Fruit fly (Drosophila melanogaster) whole organism, embryonic: ENCODE measurements around the gene not.

Experiments used
- Adf1 ChIP-seq: fragments of 200-800 bp; sonication (Bioruptor generic); IDR thresholded peaks from 2 replicates; pipeline ENCODE4 v1.3.6; 2022; ENCODE audit warnings: missing biosample characterization, missing genetic modification characterization
- Awh ChIP-seq: fragments of 200-800 bp; sonication (Bioruptor generic); IDR thresholded peaks from 2 replicates; pipeline ENCODE4, ENCODE4 v1.3.6; 2022; ENCODE audit warnings: missing biosample characterization, missing genetic modification characterization
- CG10321 ChIP-seq: fragments of 200-800 bp; sonication (Bioruptor generic); IDR thresholded peaks from 2 replicates; pipeline ENCODE4 v1.3.6; 2022; ENCODE audit warnings: missing biosample characterization, missing genetic modification characterization
- CG10565 ChIP-seq: fragments of 200-800 bp; sonication (Bioruptor generic); optimal IDR thresholded peaks from 3 replicates; lab custom pipeline; 2016; ENCODE audit warnings: missing biosample characterization, mild to moderate bottlenecking, missing genetic modification characterization
- CG11093 ChIP-seq: fragments of 200-800 bp; sonication (Bioruptor generic); IDR thresholded peaks from 3 replicates; pipeline ENCODE4 v1.3.6; 2022; ENCODE audit warnings: missing biosample characterization, missing genetic modification characterization
- CG12299 ChIP-seq: fragments of 200-800 bp; sonication (Bioruptor generic); optimal IDR thresholded peaks from 2 replicates; lab custom pipeline; 2018; ENCODE audit warnings: missing biosample characterization, mild to moderate bottlenecking, missing genetic modification characterization
- CG14014 ChIP-seq: fragments of 200-800 bp; sonication (Bioruptor generic); IDR thresholded peaks from 2 replicates; pipeline ENCODE4 v1.3.6; 2022; ENCODE audit warnings: missing biosample characterization, missing genetic modification characterization
- CG14710 ChIP-seq: fragments of 200-800 bp; sonication (Bioruptor generic); optimal IDR thresholded peaks from 3 replicates; lab custom pipeline; 2019; ENCODE audit warnings: missing biosample characterization, mild to moderate bottlenecking, missing genetic modification characterization, moderate library complexity
- CG14860 ChIP-seq: fragments of 200-800 bp; sonication (Bioruptor generic); IDR thresholded peaks from 3 replicates; pipeline ENCODE4 v1.3.6; 2022; ENCODE audit warnings: missing biosample characterization, missing genetic modification characterization; ENCODE audit not compliant: partially characterized antibody
- CG18262 ChIP-seq: fragments of 200-800 bp; optimal IDR thresholded peaks from 3 replicates; lab custom pipeline; 2019; ENCODE audit warnings: missing biosample characterization, mild to moderate bottlenecking, missing genetic modification characterization, moderate library complexity
- CG2712 ChIP-seq: fragments of 200-800 bp; optimal IDR thresholded peaks from 3 replicates; lab custom pipeline; 2019; ENCODE audit warnings: missing biosample characterization, mild to moderate bottlenecking, missing genetic modification characterization, moderate library complexity
- CG34422 ChIP-seq: fragments of 200-800 bp; sonication (Bioruptor generic); IDR thresholded peaks from 3 replicates; pipeline ENCODE4 v1.3.6; 2022; ENCODE audit warnings: missing biosample characterization, missing genetic modification characterization
- CG5180 ChIP-seq: fragments of 200-800 bp; sonication (Bioruptor generic); optimal IDR thresholded peaks from 3 replicates; lab custom pipeline; 2017; ENCODE audit warnings: missing biosample characterization, missing genetic modification characterization, mild to moderate bottlenecking, moderate library complexity, missing genetic modification reagents
- CG7556 ChIP-seq: fragments of 200-800 bp; sonication (Bioruptor generic); optimal IDR thresholded peaks from 2 replicates; lab custom pipeline; 2017; ENCODE audit warnings: missing biosample characterization, mild to moderate bottlenecking, missing genetic modification characterization
- CG8359 ChIP-seq: fragments of 200-800 bp; sonication (Bioruptor generic); optimal IDR thresholded peaks from 2 replicates; lab custom pipeline; 2017; ENCODE audit warnings: missing biosample characterization, mild to moderate bottlenecking, missing genetic modification characterization, borderline replicate concordance
- CG8388 ChIP-seq: fragments of 200-800 bp; sonication (Bioruptor generic); optimal IDR thresholded peaks from 2 replicates; lab custom pipeline; 2019; ENCODE audit warnings: missing biosample characterization, mild to moderate bottlenecking, missing genetic modification characterization, moderate library complexity
- CG9797 ChIP-seq: fragments of 200-800 bp; sonication (Bioruptor generic); optimal IDR thresholded peaks from 3 replicates; lab custom pipeline; 2018; ENCODE audit warnings: missing biosample characterization, mild to moderate bottlenecking, missing genetic modification characterization
- CG9932 ChIP-seq: fragments of 200-800 bp; sonication (Bioruptor generic); IDR thresholded peaks from 2 replicates; pipeline ENCODE4 v1.3.6; 2022; ENCODE audit warnings: missing biosample characterization, missing genetic modification characterization
- D19A ChIP-seq: fragments of 200-800 bp; optimal IDR thresholded peaks from 3 replicates; lab custom pipeline; 2019; ENCODE audit warnings: missing biosample characterization, mild to moderate bottlenecking, missing genetic modification characterization, moderate library complexity
- Dll ChIP-seq: fragments of 200-800 bp; sonication (Bioruptor generic); IDR thresholded peaks from 4 replicates; pipeline ENCODE4 v1.3.6; 2022; ENCODE audit warnings: missing biosample characterization, missing genetic modification characterization; ENCODE audit not compliant: partially characterized antibody
- Ets65A ChIP-seq: fragments of 200-800 bp; sonication (Bioruptor generic); peaks from one replicate; lab custom pipeline; 2016; ENCODE audit warnings: missing biosample characterization, missing genetic modification characterization
- Ssrp ChIP-seq: fragments of 200-800 bp; sonication (Bioruptor generic); optimal IDR thresholded peaks from 2 replicates; lab custom pipeline; 2018; ENCODE audit warnings: missing biosample characterization, mild to moderate bottlenecking, missing genetic modification characterization, moderate library complexity
- al ChIP-seq: fragments of 200-800 bp; sonication (Bioruptor generic); IDR thresholded peaks from 2 replicates; pipeline ENCODE4 v1.3.6; 2022; ENCODE audit warnings: missing biosample characterization, missing genetic modification characterization
- bbx ChIP-seq: fragments of 200-800 bp; sonication (Bioruptor generic); IDR thresholded peaks from 2 replicates; pipeline ENCODE4 v1.3.6; 2022; ENCODE audit warnings: missing biosample characterization, missing genetic modification characterization; ENCODE audit not compliant: partially characterized antibody
- br ChIP-seq: fragments of >200 bp; optimal IDR thresholded peaks from 2 replicates; lab custom pipeline; 2017
- caup ChIP-seq: fragments of 200-800 bp; sonication (Bioruptor generic); optimal IDR thresholded peaks from 3 replicates; lab custom pipeline; 2017; ENCODE audit warnings: missing biosample characterization, mild to moderate bottlenecking, missing genetic modification characterization, moderate library complexity; ENCODE audit not compliant: severe bottlenecking
- dati ChIP-seq: fragments of 200-800 bp; sonication (Bioruptor generic); IDR thresholded peaks from 2 replicates; pipeline ENCODE4 v1.3.6; 2022; ENCODE audit warnings: missing biosample characterization, missing genetic modification characterization
- dpn ChIP-seq, 2 experiments: fragments of 200-800 bp; sonication (Bioruptor generic); optimal IDR thresholded peaks; 3 replicates each; lab custom pipeline; 2016; ENCODE audit warnings: missing biosample characterization in 2 of 2, missing genetic modification characterization in 2 of 2
- dysf ChIP-seq: fragments of 200-800 bp; sonication (Bioruptor generic); IDR thresholded peaks from 3 replicates; pipeline ENCODE4 v1.3.6; 2022; ENCODE audit warnings: missing biosample characterization, missing genetic modification characterization
- ems ChIP-seq: fragments of 200-800 bp; sonication (Bioruptor generic); optimal IDR thresholded peaks from 3 replicates; lab custom pipeline; 2016; ENCODE audit warnings: missing biosample characterization, missing genetic modification characterization
- ewg ChIP-seq: fragments of 200-800 bp; sonication (Bioruptor generic); optimal IDR thresholded peaks from 3 replicates; lab custom pipeline; 2017; ENCODE audit warnings: mild to moderate bottlenecking, missing biosample characterization, missing genetic modification reagents, missing genetic modification characterization
- fru ChIP-seq: fragments of >200 bp; optimal IDR thresholded peaks from 2 replicates; lab custom pipeline; 2017
- gcm ChIP-seq: fragments of 200-800 bp; sonication (Bioruptor generic); optimal IDR thresholded peaks from 2 replicates; lab custom pipeline; 2019; ENCODE audit warnings: missing biosample characterization, mild to moderate bottlenecking, missing genetic modification characterization, moderate library complexity
- grn ChIP-seq: fragments of 200-800 bp; sonication (Bioruptor generic); optimal IDR thresholded peaks from 3 replicates; lab custom pipeline; 2017; ENCODE audit warnings: missing biosample characterization, missing genetic modification characterization
- h ChIP-seq: fragments of >200 bp; optimal IDR thresholded peaks from 2 replicates; lab custom pipeline; 2017
- hkb ChIP-seq, 2 experiments: fragments of 200-800 bp in 1 of 2; fragments of >200 bp in 1 of 2; sonication (Bioruptor generic) in 1 of 2; IDR thresholded peaks in 1 of 2; optimal IDR thresholded peaks in 1 of 2; 2 replicates each; pipeline versions ENCODE4 v1.3.6 to Lab custom; 2017 to 2022; ENCODE audit warnings: missing biosample characterization in 1 of 2, missing genetic modification characterization in 1 of 2
- maf-S ChIP-seq: fragments of 200-800 bp; sonication (Bioruptor generic); optimal IDR thresholded peaks from 2 replicates; lab custom pipeline; 2016; ENCODE audit warnings: missing biosample characterization, missing genetic modification characterization
- otp ChIP-seq: fragments of 200-800 bp; sonication (Bioruptor generic); IDR thresholded peaks from 3 replicates; pipeline ENCODE4, ENCODE4 v1.3.6; 2022; ENCODE audit warnings: missing biosample characterization, missing genetic modification characterization
- pros ChIP-seq: fragments of 200-800 bp; sonication (Bioruptor generic); optimal IDR thresholded peaks from 3 replicates; lab custom pipeline; 2019; ENCODE audit warnings: missing biosample characterization, mild to moderate bottlenecking, missing genetic modification characterization, moderate library complexity
- sc ChIP-seq, 3 experiments: fragments of >200 bp in 2 of 3; fragments of 200-800 bp in 1 of 3; sonication (Bioruptor generic) in 1 of 3; optimal IDR thresholded peaks; 2 replicates in 2 of 3; 3 replicates in 1 of 3; lab custom pipeline; 2017; ENCODE audit warnings: mild to moderate bottlenecking in 1 of 3, missing biosample characterization in 1 of 3, missing genetic modification characterization in 1 of 3, missing genetic modification reagents in 1 of 3
- scrt ChIP-seq: fragments of 200-800 bp; sonication (Bioruptor generic); optimal IDR thresholded peaks from 2 replicates; lab custom pipeline; 2018; ENCODE audit warnings: missing biosample characterization, mild to moderate bottlenecking, missing genetic modification characterization, moderate library complexity
- sens ChIP-seq: fragments of 200-800 bp; sonication (Bioruptor generic); peaks from one replicate; lab custom pipeline; 2016; ENCODE audit warnings: missing biosample characterization, missing genetic modification characterization
- so ChIP-seq: fragments of 200-800 bp; sonication (Bioruptor generic); IDR thresholded peaks from 3 replicates; pipeline ENCODE4 v1.3.6; 2022; ENCODE audit warnings: missing biosample characterization, missing genetic modification characterization
- sob ChIP-seq: fragments of 200-800 bp; sonication (Bioruptor generic); IDR thresholded peaks from 2 replicates; pipeline ENCODE4 v1.3.6; 2022; ENCODE audit warnings: missing biosample characterization, missing genetic modification characterization
- stwl ChIP-seq: fragments of 200-800 bp; sonication (Bioruptor generic); optimal IDR thresholded peaks from 3 replicates; lab custom pipeline; 2018; ENCODE audit warnings: missing biosample characterization, mild to moderate bottlenecking, missing genetic modification characterization, moderate library complexity
- ttk ChIP-seq: fragments of 200-800 bp; sonication (Bioruptor generic); IDR thresholded peaks from 2 replicates; pipeline ENCODE4 v2.1.2; 2022; ENCODE audit warnings: missing biosample characterization, missing genetic modification characterization
- zen ChIP-seq: fragments of 200-800 bp; sonication (Bioruptor generic); optimal IDR thresholded peaks from 3 replicates; lab custom pipeline; 2018; ENCODE audit warnings: missing biosample characterization, mild to moderate bottlenecking, missing genetic modification characterization, moderate library complexity

Gene not

dm6 chr3L:18627657-18628455 lies 5.9 kb upstream of the not start (continued):
- TF ChIP-seq CG12299 = no peak
- TF ChIP-seq so (GFP tag; lab: Robert Waterston, UW) = no peak
- TF ChIP-seq CG11093 = 0 out of 3 replicates have a peak, but pooled peaks have one; percentile 31
- peak; percentile 52 for TF ChIP-seq pros (GFP tag; lab: Kevin White, UChicago)
- 0 out of 3 replicates have a peak, but pooled peaks have one; percentile 5 for TF ChIP-seq dysf (GFP tag; lab: Robert Waterston, UW)
- no peak for TF ChIP-seq hkb (optimal IDR thresholded peaks at IDR 0.05; lab: Kevin White, UChicago)
- TF ChIP-seq hkb (GFP tag; IDR thresholded peaks at IDR 0.05; lab: Robert Waterston, UW) = peak; percentile 19; the same call in 1 of the 2 replicates
- TF ChIP-seq ttk = 0 out of 2 replicates have a peak, but pooled peaks have one; percentile 31
- TF ChIP-seq D19A (tag; lab: Kevin White, UChicago) = peak; percentile 41
- peak; percentile 7 for TF ChIP-seq gcm (GFP tag; lab: Kevin White, UChicago)
- 0 out of 3 replicates have a peak, but pooled peaks have one; percentile 13 for TF ChIP-seq CG34422 (GFP tag; lab: Robert Waterston, UW)
- no peak for TF ChIP-seq Ssrp (tag; lab: Kevin White, UChicago)
- TF ChIP-seq CG2712 = no peak
- TF ChIP-seq dati (GFP tag; lab: Robert Waterston, UW) = no peak
- no peak for TF ChIP-seq fru
- peak; percentile 44 for TF ChIP-seq zen (tag; lab: Kevin White, UChicago)
- TF ChIP-seq CG8388 (GFP tag; lab: Kevin White, UChicago) = peak; percentile 10
- TF ChIP-seq CG18262 (tag; lab: Kevin White, UChicago) = no peak
- TF ChIP-seq sc (optimal IDR thresholded peaks at IDR 0.05; lab: Kevin White, UChicago) = no peak
- no peak for TF ChIP-seq sc (GFP tag; optimal IDR thresholded peaks at IDR 0.05; lab: Kevin White, UChicago)
- TF ChIP-seq CG8359 = no peak
- TF ChIP-seq scrt (GFP tag; lab: Kevin White, UChicago) = peak; percentile 49
- TF ChIP-seq grn (GFP tag; lab: Kevin White, UChicago) = no peak
- no peak for TF ChIP-seq al
- peak; percentile 88 for TF ChIP-seq CG5180 (GFP tag; lab: Kevin White, UChicago)
- TF ChIP-seq Awh (GFP tag; lab: Robert Waterston, UW) = 0 out of 2 replicates have a peak, but pooled peaks have one; percentile 49
- 0 out of 4 replicates have a peak, but pooled peaks have one; percentile 27 for TF ChIP-seq Dll
- TF ChIP-seq CG9932 (GFP tag; lab: Robert Waterston, UW) = 0 out of 2 replicates have a peak, but pooled peaks have one; percentile 8
- TF ChIP-seq, all 482 proteins: peak for 33

DNA sequence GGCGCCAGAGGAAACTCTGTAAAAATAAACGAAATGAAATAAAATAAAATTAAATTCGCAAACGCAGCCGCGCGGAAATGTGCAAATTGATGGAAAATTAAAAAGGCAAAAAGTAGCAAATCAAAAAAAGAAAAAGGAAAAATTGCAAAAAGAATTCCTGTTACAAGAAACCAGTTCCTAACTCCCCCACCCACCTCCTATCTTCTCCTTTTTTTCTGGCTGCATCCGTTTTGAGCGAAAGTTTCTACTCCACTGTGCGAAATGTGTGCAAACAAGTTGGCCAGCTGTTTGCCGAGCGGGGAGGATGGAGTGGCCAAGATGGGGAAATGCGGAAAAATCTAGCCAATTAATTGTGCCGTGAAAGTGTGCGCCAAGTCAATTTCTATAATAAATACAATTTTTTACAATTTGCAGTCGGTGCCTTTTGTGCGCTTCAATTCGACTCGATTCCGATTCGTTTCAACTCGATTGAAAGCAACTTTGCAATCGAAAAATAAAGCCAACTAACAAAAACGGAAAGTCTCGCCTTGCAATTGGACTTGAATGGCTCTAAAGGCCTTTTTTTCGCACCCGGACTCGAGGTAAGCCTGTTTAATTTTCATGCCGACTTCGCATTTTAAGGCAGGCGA lies 4.6 kb upstream of the not start:
- no peak for TF ChIP-seq caup
- no peak for TF ChIP-seq ewg (GFP tag; lab: Kevin White, UChicago)
- no peak for TF ChIP-seq maf-S (GFP tag; lab: Kevin White, UChicago)
- TF ChIP-seq CG9797 (GFP tag; lab: Kevin White, UChicago) = no peak
- TF ChIP-seq CG10321 (GFP tag; lab: Robert Waterston, UW) = no peak
- no peak for TF ChIP-seq br (lab: Kevin White, UChicago)
- no peak for TF ChIP-seq bbx (GFP tag; lab: Robert Waterston, UW)
- TF ChIP-seq dpn (GFP tag; optimal IDR thresholded peaks at IDR 0.05; lab: Kevin White, UChicago) = no peak
- no peak for TF ChIP-seq Ssrp (tag; lab: Kevin White, UChicago)
- no peak for TF ChIP-seq CG10565 (GFP tag; lab: Kevin White, UChicago)
- 0 out of 2 replicates have a peak, but pooled peaks have one; percentile 23 for TF ChIP-seq CG14014 (GFP tag; lab: Robert Waterston, UW)
- TF ChIP-seq CG14860 (GFP tag; lab: Robert Waterston, UW) = no peak
- peak; percentile 34 for TF ChIP-seq sens (GFP tag; lab: Kevin White, UChicago)
- no peak for TF ChIP-seq CG14710 (tag; lab: Kevin White, UChicago)
- TF ChIP-seq h (lab: Kevin White, UChicago) = no peak
- TF ChIP-seq CG7556 = no peak
- no peak for TF ChIP-seq CG2712
- TF ChIP-seq ems (GFP tag; lab: Kevin White, UChicago) = no peak
- TF ChIP-seq Ets65A (GFP tag; lab: Kevin White, UChicago) = peak; percentile 57
- TF ChIP-seq otp (GFP tag; lab: Robert Waterston, UW) = no peak
- TF ChIP-seq sob = no peak
- no peak for TF ChIP-seq Adf1
- no peak for TF ChIP-seq stwl (tag; lab: Kevin White, UChicago)
- TF ChIP-seq so (GFP tag; lab: Robert Waterston, UW) = 0 out of 3 replicates have a peak, but pooled peaks have one; percentile 10
